Worm (Caenorhabditis elegans) whole organism, L3 larva: ENCODE results near the gene Y110A2AL.3.

Experiments used
- ama-1 ChIP-seq: fragments of 150-350 bp; optimal IDR thresholded peaks from 2 replicates; lab custom pipeline; 2018
- ceh-16 ChIP-seq: sonication (generic microtip); optimal IDR thresholded peaks from 2 replicates; lab custom pipeline; 2017; ENCODE audit warnings: missing biosample characterization, missing genetic modification characterization
- elt-2 ChIP-seq: sonication (generic microtip); optimal IDR thresholded peaks from 2 replicates; lab custom pipeline; 2016; ENCODE audit warnings: missing genetic modification reagents, mild to moderate bottlenecking, missing genetic modification characterization, missing compliant biosample characterization
- elt-3 ChIP-seq, 3 experiments: fragments of 150-350 bp in 1 of 3; sonication (generic microtip) in 2 of 3; optimal IDR thresholded peaks; 2 replicates in 2 of 3; 4 replicates in 1 of 3; lab custom pipeline; 2014 to 2017; ENCODE audit warnings: missing biosample characterization in 3 of 3, missing genetic modification characterization in 3 of 3
- nfya-1 ChIP-seq: sonication (generic microtip); optimal IDR thresholded peaks from 2 replicates; lab custom pipeline; 2017; ENCODE audit warnings: missing genetic modification characterization, mild to moderate bottlenecking, missing compliant biosample characterization, antibody characterized with exemption, moderate library complexity; ENCODE audit not compliant: insufficient read depth
- nhr-12 ChIP-seq: fragments of 150-350 bp; optimal IDR thresholded peaks from 2 replicates; lab custom pipeline; 2014; ENCODE audit warnings: missing biosample characterization, missing genetic modification characterization
- nhr-28 ChIP-seq: fragments of 150-350 bp; optimal IDR thresholded peaks from 2 replicates; lab custom pipeline; 2014; ENCODE audit warnings: missing biosample characterization, missing genetic modification characterization
- nhr-76 ChIP-seq: fragments of 150-350 bp; sonication (generic microtip); optimal IDR thresholded peaks from 5 replicates; lab custom pipeline; 2014; ENCODE audit warnings: missing biosample characterization, missing genetic modification characterization
- nhr-77 ChIP-seq: fragments of 150-350 bp; optimal IDR thresholded peaks from 2 replicates; lab custom pipeline; 2014; ENCODE audit warnings: missing biosample characterization, missing genetic modification characterization
- pqm-1 ChIP-seq: fragments of 150-350 bp; optimal IDR thresholded peaks from 2 replicates; lab custom pipeline; 2017; ENCODE audit warnings: missing biosample characterization, missing genetic modification characterization, inconsistent platforms
- tbx-2 ChIP-seq: sonication (generic microtip); optimal IDR thresholded peaks from 2 replicates; lab custom pipeline; 2016; ENCODE audit warnings: mild to moderate bottlenecking, missing genetic modification characterization, missing compliant biosample characterization
- unc-39 ChIP-seq: sonication (generic microtip); optimal IDR thresholded peaks from 4 replicates; lab custom pipeline; 2017; ENCODE audit warnings: missing biosample characterization, missing genetic modification characterization
- unc-62 ChIP-seq: fragments of 150-350 bp; sonication (generic microtip); optimal IDR thresholded peaks from 4 replicates; lab custom pipeline; 2014; ENCODE audit warnings: missing biosample characterization, missing genetic modification reagents, missing genetic modification characterization
- ztf-11 ChIP-seq: fragments of 150-350 bp; optimal IDR thresholded peaks from 2 replicates; lab custom pipeline; 2014; ENCODE audit warnings: missing biosample characterization, missing genetic modification characterization

DNA sequence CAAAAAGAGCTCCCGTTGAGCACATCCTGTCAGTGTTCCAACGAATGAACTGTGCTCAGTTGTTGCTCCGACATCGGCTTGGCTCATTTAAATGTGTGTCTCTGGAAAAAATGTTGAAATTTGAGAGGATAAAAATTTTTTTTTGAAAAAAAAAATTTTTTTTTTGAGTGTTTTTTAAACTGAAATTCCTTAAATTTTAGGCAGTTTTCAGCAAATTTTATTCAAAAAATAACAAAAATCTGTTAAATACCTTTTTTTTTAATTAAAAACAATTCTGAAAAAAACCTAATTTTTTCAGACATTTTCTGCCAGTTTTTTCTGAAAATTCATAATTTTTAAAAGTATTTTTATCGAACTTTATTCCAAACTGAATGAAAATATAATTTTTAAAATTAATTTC lies 17.9 kb downstream of the Y110A2AL.3 start, which contains the start of gene pigw-1:
- no peak for TF ChIP-seq ama-1 (lab: Kevin White, UChicago)
- TF ChIP-seq unc-39 (tag; lab: Kevin White, UChicago) = no peak
- TF ChIP-seq nhr-28 (tag; lab: Kevin White, UChicago) = no peak
- TF ChIP-seq pqm-1 = no peak
- no peak for TF ChIP-seq nhr-76 (tag; lab: Kevin White, UChicago)
- TF ChIP-seq ceh-16 = no peak
- no peak for TF ChIP-seq nfya-1 (tag; lab: Kevin White, UChicago)
- no peak for TF ChIP-seq tbx-2 (tag; lab: Kevin White, UChicago)
- no peak for TF ChIP-seq ztf-11 (tag; lab: Kevin White, UChicago)
- no peak for TF ChIP-seq nhr-77 (tag; lab: Kevin White, UChicago)
- TF ChIP-seq unc-62 (GFP tag; lab: Kevin White, UChicago) = no peak
- no peak for TF ChIP-seq elt-3 (tag; optimal IDR thresholded peaks at IDR 0.05; lab: Kevin White, UChicago)
- TF ChIP-seq nhr-12 (tag; lab: Kevin White, UChicago) = no peak
- TF ChIP-seq elt-2 (tag; lab: Kevin White, UChicago) = no peak
